Fruit fly (Drosophila melanogaster) whole organism, embryonic: ENCODE measurements around the gene ATPsynC.

Source experiments
- BEAF-32 ChIP-seq: fragments of 200-800 bp; sonication (Bioruptor generic); optimal IDR thresholded peaks from 3 replicates; lab custom pipeline; 2017; ENCODE audit warnings: missing biosample characterization, missing genetic modification characterization, mild to moderate bottlenecking, moderate library complexity, missing genetic modification reagents
- Bdp1 ChIP-seq: fragments of 200-800 bp; sonication (Bioruptor generic); optimal IDR thresholded peaks from 3 replicates; lab custom pipeline; 2016; ENCODE audit warnings: missing biosample characterization, missing genetic modification characterization
- Bgb ChIP-seq: fragments of 200-800 bp; sonication (Bioruptor generic); IDR thresholded peaks from 2 replicates; pipeline ENCODE4 v1.3.6; 2022; ENCODE audit warnings: missing biosample characterization, missing genetic modification characterization; ENCODE audit not compliant: partially characterized antibody
- Bteb2 ChIP-seq: fragments of 200-800 bp; sonication (Bioruptor generic); optimal IDR thresholded peaks from 2 replicates; lab custom pipeline; 2016; ENCODE audit warnings: missing biosample characterization, missing genetic modification characterization
- CG10366 ChIP-seq: fragments of 200-800 bp; sonication (Bioruptor generic); IDR thresholded peaks from 2 replicates; pipeline ENCODE4 v1.3.6; 2022; ENCODE audit warnings: missing biosample characterization, missing genetic modification characterization
- CG11723 ChIP-seq: fragments of 200-800 bp; sonication (Bioruptor generic); optimal IDR thresholded peaks from 2 replicates; lab custom pipeline; 2017; ENCODE audit warnings: missing biosample characterization, mild to moderate bottlenecking, missing genetic modification characterization
- CG12942 ChIP-seq: fragments of 200-800 bp; sonication (Bioruptor generic); optimal IDR thresholded peaks from 3 replicates; lab custom pipeline; 2016; ENCODE audit warnings: missing biosample characterization, missing genetic modification characterization
- CG15514 ChIP-seq: fragments of 200-800 bp; sonication (Bioruptor generic); optimal IDR thresholded peaks from 3 replicates; lab custom pipeline; 2017; ENCODE audit warnings: missing biosample characterization, missing genetic modification characterization, mild to moderate bottlenecking, moderate library complexity, missing genetic modification reagents
- CG18262 ChIP-seq: fragments of 200-800 bp; optimal IDR thresholded peaks from 3 replicates; lab custom pipeline; 2019; ENCODE audit warnings: missing biosample characterization, mild to moderate bottlenecking, missing genetic modification characterization, moderate library complexity
- CG2120 ChIP-seq: fragments of 200-800 bp; sonication (Bioruptor generic); optimal IDR thresholded peaks from 3 replicates; lab custom pipeline; 2016; ENCODE audit warnings: missing biosample characterization, missing genetic modification characterization
- CG2129 ChIP-seq: fragments of 200-800 bp; sonication (Bioruptor generic); IDR thresholded peaks from 2 replicates; pipeline ENCODE4 v1.3.6; 2022; ENCODE audit warnings: missing biosample characterization, missing genetic modification characterization; ENCODE audit not compliant: partially characterized antibody
- CG2199 ChIP-seq: fragments of 200-800 bp; sonication (Bioruptor generic); IDR thresholded peaks from 3 replicates; pipeline ENCODE4 v1.3.6; 2022; ENCODE audit warnings: missing biosample characterization, missing genetic modification characterization
- CG2678 ChIP-seq: fragments of 200-800 bp; sonication (Bioruptor generic); optimal IDR thresholded peaks from 3 replicates; lab custom pipeline; 2019; ENCODE audit warnings: missing biosample characterization, mild to moderate bottlenecking, missing genetic modification characterization, moderate library complexity
- CG2875 ChIP-seq: fragments of 200-800 bp; sonication (Bioruptor generic); optimal IDR thresholded peaks from 2 replicates; lab custom pipeline; 2017; ENCODE audit warnings: missing biosample characterization, mild to moderate bottlenecking, missing genetic modification characterization, missing genetic modification reagents
- CG6272 ChIP-seq: fragments of 200-800 bp; sonication (Bioruptor generic); IDR thresholded peaks from 2 replicates; pipeline ENCODE4 v1.3.6; 2022; ENCODE audit warnings: missing biosample characterization, missing genetic modification characterization
- CG6689 ChIP-seq: fragments of 200-800 bp; sonication (Bioruptor generic); IDR thresholded peaks from 2 replicates; pipeline ENCODE4 v1.3.6; 2022; ENCODE audit warnings: missing biosample characterization, missing genetic modification characterization
- CG7839 ChIP-seq: fragments of 200-800 bp; sonication (Bioruptor generic); optimal IDR thresholded peaks from 3 replicates; lab custom pipeline; 2018; ENCODE audit warnings: missing biosample characterization, mild to moderate bottlenecking, missing genetic modification characterization, moderate library complexity
- CG9876 ChIP-seq: fragments of 200-800 bp; sonication (Bioruptor generic); optimal IDR thresholded peaks from 2 replicates; lab custom pipeline; 2016; ENCODE audit warnings: missing biosample characterization, missing genetic modification characterization
- Fer2 ChIP-seq: fragments of 200-800 bp; sonication (Bioruptor generic); optimal IDR thresholded peaks from 2 replicates; lab custom pipeline; 2018; ENCODE audit warnings: missing biosample characterization, mild to moderate bottlenecking, missing genetic modification characterization, moderate library complexity
- HLHmδ ChIP-seq: fragments of 200-800 bp; sonication (Bioruptor generic); optimal IDR thresholded peaks from 2 replicates; lab custom pipeline; 2018; ENCODE audit warnings: missing biosample characterization, mild to moderate bottlenecking, missing genetic modification characterization, moderate library complexity
- HmgZ ChIP-seq: fragments of 200-800 bp; sonication (Bioruptor generic); optimal IDR thresholded peaks from 2 replicates; lab custom pipeline; 2018; ENCODE audit warnings: missing biosample characterization, mild to moderate bottlenecking, missing genetic modification characterization
- Hmr ChIP-seq: fragments of 200-800 bp; sonication (Bioruptor generic); optimal IDR thresholded peaks from 3 replicates; lab custom pipeline; 2017; ENCODE audit warnings: mild to moderate bottlenecking, missing biosample characterization, missing genetic modification reagents, missing genetic modification characterization
- Hmx ChIP-seq: fragments of 200-800 bp; sonication (Bioruptor generic); optimal IDR thresholded peaks from 2 replicates; lab custom pipeline; 2016; ENCODE audit warnings: missing biosample characterization, missing genetic modification characterization
- Hr51 ChIP-seq, 2 experiments: fragments of 200-800 bp; sonication (Bioruptor generic); optimal IDR thresholded peaks; 2 replicates in 1 of 2; 3 replicates in 1 of 2; lab custom pipeline; 2016 to 2018; ENCODE audit warnings: missing biosample characterization in 2 of 2, missing genetic modification characterization in 2 of 2, mild to moderate bottlenecking in 1 of 2, moderate library complexity in 1 of 2
- Jarid2 ChIP-seq: fragments of 200-800 bp; sonication (Bioruptor generic); optimal IDR thresholded peaks from 3 replicates; lab custom pipeline; 2017; ENCODE audit warnings: mild to moderate bottlenecking, missing biosample characterization, missing genetic modification reagents, missing genetic modification characterization
- MESR4 ChIP-seq: fragments of 200-800 bp; sonication (Bioruptor generic); optimal IDR thresholded peaks from 2 replicates; lab custom pipeline; 2018; ENCODE audit warnings: missing biosample characterization, mild to moderate bottlenecking, missing genetic modification characterization, moderate library complexity
- Max ChIP-seq: fragments of 200-800 bp; sonication (Bioruptor generic); optimal IDR thresholded peaks from 2 replicates; lab custom pipeline; 2016; ENCODE audit warnings: missing biosample characterization, mild to moderate bottlenecking, missing genetic modification characterization
- Mrtf ChIP-seq: fragments of 200-800 bp; sonication (Bioruptor generic); IDR thresholded peaks from 3 replicates; pipeline ENCODE4 v1.3.6; 2022; ENCODE audit warnings: missing biosample characterization, missing genetic modification characterization
- Pdp1 ChIP-seq, 2 experiments: fragments of 200-800 bp; sonication (Bioruptor generic); optimal IDR thresholded peaks; 3 replicates each; lab custom pipeline; 2016; ENCODE audit warnings: missing biosample characterization in 2 of 2, missing genetic modification characterization in 2 of 2, mild to moderate bottlenecking in 1 of 2, moderate library complexity in 1 of 2
- Sry-β ChIP-seq: fragments of 200-800 bp; sonication (Bioruptor generic); optimal IDR thresholded peaks from 2 replicates; lab custom pipeline; 2018; ENCODE audit warnings: missing biosample characterization, mild to moderate bottlenecking, missing genetic modification characterization, moderate library complexity
- TFAM ChIP-seq: fragments of 200-800 bp; sonication (Bioruptor generic); optimal IDR thresholded peaks from 2 replicates; lab custom pipeline; 2017; ENCODE audit warnings: missing biosample characterization, missing genetic modification characterization, inconsistent platforms
- bcd ChIP-seq: fragments of 200-800 bp; sonication (Bioruptor generic); optimal IDR thresholded peaks from 2 replicates; lab custom pipeline; 2017; ENCODE audit warnings: missing biosample characterization, mild to moderate bottlenecking, missing genetic modification characterization
- bsh ChIP-seq, 2 experiments: fragments of 200-800 bp; sonication (Bioruptor generic); optimal IDR thresholded peaks; 2 replicates each; lab custom pipeline; 2017 to 2018; ENCODE audit warnings: mild to moderate bottlenecking in 2 of 2, missing biosample characterization in 2 of 2, missing genetic modification characterization in 2 of 2, moderate library complexity in 1 of 2
- cato ChIP-seq: fragments of 200-800 bp; sonication (Bioruptor generic); optimal IDR thresholded peaks from 2 replicates; lab custom pipeline; 2016; ENCODE audit warnings: missing biosample characterization, missing genetic modification characterization, borderline replicate concordance
- chinmo ChIP-seq: fragments of 200-800 bp; sonication (Bioruptor generic); IDR thresholded peaks from 4 replicates; pipeline ENCODE4 v1.3.6; 2022; ENCODE audit warnings: missing biosample characterization, missing genetic modification characterization; ENCODE audit not compliant: partially characterized antibody
- ci ChIP-seq: fragments of 200-800 bp; sonication (Bioruptor generic); IDR thresholded peaks from 3 replicates; pipeline ENCODE4 v1.3.6; 2022; ENCODE audit warnings: missing biosample characterization, missing genetic modification characterization
- croc ChIP-seq: fragments of 200-800 bp; sonication (Bioruptor generic); conservative IDR thresholded peaks from 3 replicates; pipeline ENCODE4 v1.3.6; 2022; ENCODE audit warnings: missing biosample characterization, missing genetic modification characterization
- emc ChIP-seq: fragments of 200-800 bp; sonication (Bioruptor generic); optimal IDR thresholded peaks from 2 replicates; lab custom pipeline; 2016; ENCODE audit warnings: missing biosample characterization, missing genetic modification characterization
- fd64A ChIP-seq: fragments of 200-800 bp; sonication (Bioruptor generic); optimal IDR thresholded peaks from 3 replicates; lab custom pipeline; 2018; ENCODE audit warnings: missing biosample characterization, mild to moderate bottlenecking, missing genetic modification characterization
- hbn ChIP-seq: fragments of 200-800 bp; sonication (Bioruptor generic); IDR thresholded peaks from 2 replicates; pipeline ENCODE4 v1.3.6; 2022; ENCODE audit warnings: missing biosample characterization, missing genetic modification characterization; ENCODE audit not compliant: partially characterized antibody
- hkb ChIP-seq, 2 experiments: fragments of 200-800 bp in 1 of 2; fragments of >200 bp in 1 of 2; sonication (Bioruptor generic) in 1 of 2; IDR thresholded peaks in 1 of 2; optimal IDR thresholded peaks in 1 of 2; 2 replicates each; pipeline versions ENCODE4 v1.3.6 to Lab custom; 2017 to 2022; ENCODE audit warnings: missing biosample characterization in 1 of 2, missing genetic modification characterization in 1 of 2
- jing ChIP-seq: fragments of 200-800 bp; sonication (Bioruptor generic); optimal IDR thresholded peaks from 2 replicates; lab custom pipeline; 2018; ENCODE audit warnings: missing biosample characterization, mild to moderate bottlenecking, missing genetic modification characterization
- pb ChIP-seq: fragments of 200-800 bp; sonication (Bioruptor generic); optimal IDR thresholded peaks from 3 replicates; lab custom pipeline; 2016; ENCODE audit warnings: missing biosample characterization, missing genetic modification characterization
- salm ChIP-seq: fragments of 200-800 bp; sonication (Bioruptor generic); optimal IDR thresholded peaks from 2 replicates; lab custom pipeline; 2018; ENCODE audit warnings: missing biosample characterization, mild to moderate bottlenecking, missing genetic modification characterization
- sd ChIP-seq: fragments of 200-800 bp; sonication (Bioruptor generic); optimal IDR thresholded peaks from 3 replicates; lab custom pipeline; 2018; ENCODE audit warnings: missing biosample characterization, mild to moderate bottlenecking, missing genetic modification characterization, moderate library complexity
- shn ChIP-seq: fragments of 200-800 bp; sonication (Bioruptor generic); optimal IDR thresholded peaks from 3 replicates; lab custom pipeline; 2016; ENCODE audit warnings: missing biosample characterization, missing genetic modification characterization
- sima ChIP-seq: fragments of 200-800 bp; sonication (Bioruptor generic); optimal IDR thresholded peaks from 2 replicates; lab custom pipeline; 2016; ENCODE audit warnings: missing biosample characterization, missing genetic modification characterization
- slp2 ChIP-seq: fragments of 200-800 bp; sonication (Bioruptor generic); optimal IDR thresholded peaks from 2 replicates; lab custom pipeline; 2016; ENCODE audit warnings: missing biosample characterization, missing genetic modification characterization
- stc ChIP-seq: fragments of 200-800 bp; sonication (Bioruptor generic); IDR thresholded peaks from 2 replicates; pipeline ENCODE4 v1.3.6; 2022; ENCODE audit warnings: missing biosample characterization, missing genetic modification characterization

ATPsynC gene

dm6 chr3R:31168968-31169367, 50.5 kb downstream of the ATPsynC start, which contains the start of gene stops (continued):
- TF ChIP-seq chinmo = no peak
- TF ChIP-seq jing (GFP tag; lab: Kevin White, UChicago) = no peak
- TF ChIP-seq CG2120 (GFP tag; lab: Kevin White, UChicago) = peak; percentile 21
- TF ChIP-seq CG9876 (GFP tag; lab: Kevin White, UChicago) = peak; percentile 5
- peak; percentile 22 for TF ChIP-seq CG15514
- TF ChIP-seq ci = peak; percentile 76
- peak; percentile 67 for TF ChIP-seq fd64A (GFP tag; lab: Kevin White, UChicago)
- peak; percentile 61 for TF ChIP-seq CG2875 (GFP tag; lab: Kevin White, UChicago)
- peak; percentile 7 for TF ChIP-seq salm
- no peak for TF ChIP-seq slp2 (GFP tag; lab: Kevin White, UChicago)
- peak; percentile 42 for TF ChIP-seq CG12942 (GFP tag; lab: Kevin White, UChicago)
- TF ChIP-seq CG2199 (GFP tag; lab: Robert Waterston, UW) = no peak
- TF ChIP-seq pb (GFP tag; lab: Kevin White, UChicago) = no peak
- no peak for TF ChIP-seq CG2129 (GFP tag; lab: Robert Waterston, UW)
- no peak for TF ChIP-seq Bteb2 (GFP tag; lab: Kevin White, UChicago)
- TF ChIP-seq stc (GFP tag; lab: Robert Waterston, UW) = no peak
- TF ChIP-seq Pdp1 (GFP tag; optimal IDR thresholded peaks at IDR 0.05; lab: Kevin White, UChicago) = peak in 1 of 2 experiments; percentile 18
- no peak for TF ChIP-seq sima (GFP tag; lab: Kevin White, UChicago)
- TF ChIP-seq CG6689 = 0 out of 2 replicates have a peak, but pooled peaks have one; percentile 26
- no peak for TF ChIP-seq emc (GFP tag; lab: Kevin White, UChicago)
- TF ChIP-seq CG18262 (tag; lab: Kevin White, UChicago) = no peak
- peak; percentile 10 for TF ChIP-seq shn (GFP tag; lab: Kevin White, UChicago)
- no peak for TF ChIP-seq MESR4 (GFP tag; lab: Kevin White, UChicago)
- TF ChIP-seq cato (GFP tag; lab: Kevin White, UChicago) = no peak
- peak; percentile 29 for TF ChIP-seq Hmr (GFP tag; lab: Kevin White, UChicago)
- TF ChIP-seq Fer2 (tag; lab: Kevin White, UChicago) = no peak
- TF ChIP-seq CG6272 (GFP tag; lab: Robert Waterston, UW) = no peak
- peak; percentile 48 for TF ChIP-seq Sry-β
- no peak for TF ChIP-seq bsh (GFP tag; optimal IDR thresholded peaks at IDR 0.05; lab: Kevin White, UChicago)
- TF ChIP-seq CG7839 (tag; lab: Kevin White, UChicago) = peak; percentile 19
- no peak for TF ChIP-seq sd (tag; lab: Kevin White, UChicago)
- no peak for TF ChIP-seq Max (GFP tag; lab: Kevin White, UChicago)
- TF ChIP-seq hkb (optimal IDR thresholded peaks at IDR 0.05; lab: Kevin White, UChicago) = no peak
- TF ChIP-seq hkb (GFP tag; IDR thresholded peaks at IDR 0.05; lab: Robert Waterston, UW) = no peak
- TF ChIP-seq bcd = peak; percentile 49
- peak in 1 of 2 experiments; percentile 17 for TF ChIP-seq Hr51 (GFP tag; optimal IDR thresholded peaks at IDR 0.05; lab: Kevin White, UChicago)
- TF ChIP-seq Bdp1 (GFP tag; lab: Kevin White, UChicago) = peak; percentile 17
- TF ChIP-seq croc (GFP tag; lab: Robert Waterston, UW) = no peak
- peak; percentile 67 for TF ChIP-seq CG2678
- no peak; the same call in 1 of the 2 replicates for TF ChIP-seq CG10366
- TF ChIP-seq HmgZ (tag; lab: Kevin White, UChicago) = no peak
- TF ChIP-seq HLHmδ = peak; percentile 43
- no peak for TF ChIP-seq hbn (GFP tag; lab: Robert Waterston, UW)
- peak; percentile 38 for TF ChIP-seq Jarid2
- TF ChIP-seq CG11723 (GFP tag; lab: Kevin White, UChicago) = peak; percentile 22
- TF ChIP-seq BEAF-32 (GFP tag; lab: Kevin White, UChicago) = no peak
- TF ChIP-seq Hmx (GFP tag; lab: Kevin White, UChicago) = no peak
- no peak for TF ChIP-seq Mrtf (GFP tag; lab: Robert Waterston, UW)
- TF ChIP-seq Bgb = no peak
- no peak for TF ChIP-seq TFAM (GFP tag; lab: Kevin White, UChicago)
